Worm (Caenorhabditis elegans): ENCODE results near the gene C46F11.6.
A peak's percentile ranks its signal among the peaks of the same experiment; 100 is the strongest.

The C46F11.6 gene

ce11 chrIII:3701411-3702310, 31.4 kb upstream of the C46F11.6 start, which contains the start of the genes pdi-1 and C14B1.2 (continued):
- TF ChIP-seq set-16 (GFP tag; IDR thresholded peaks at IDR 0.05): peak; percentile 4; the same call in 1 of the 2 replicates
- peak; percentile 82 for TF ChIP-seq hlh-11 (tag; optimal IDR thresholded peaks at IDR 0.05)
- 0 out of 2 replicates have a peak, but pooled peaks have one; percentile 22 for TF ChIP-seq ceh-20 (GFP tag; IDR thresholded peaks at IDR 0.05)
- TF ChIP-seq nhr-6 (tag; optimal IDR thresholded peaks at IDR 0.05): peak; percentile 77
- TF ChIP-seq zip-2 (tag; optimal IDR thresholded peaks at IDR 0.05): no peak
- no peak for TF ChIP-seq ceh-28 (tag; optimal IDR thresholded peaks at IDR 0.05)
- peak; percentile 28 for TF ChIP-seq spr-1 (tag; optimal IDR thresholded peaks at IDR 0.05)
- TF ChIP-seq dve-1 (tag; optimal IDR thresholded peaks at IDR 0.05; ENCODE audit: insufficient read depth): peak; percentile 87
- TF ChIP-seq lin-13 (GFP tag; optimal IDR thresholded peaks at IDR 0.05): peak; percentile 59
- peak; percentile 10 for TF ChIP-seq nhr-102 (tag; optimal IDR thresholded peaks at IDR 0.05)
- TF ChIP-seq nhr-77 (tag; optimal IDR thresholded peaks at IDR 0.05): peak; percentile 35
- peak; percentile 51; the same call in 1 of the 2 replicates for TF ChIP-seq arid-1 (GFP tag; conservative IDR thresholded peaks at IDR 0.05)
- peak; percentile 34 for TF ChIP-seq rbr-2 (tag; optimal IDR thresholded peaks at IDR 0.05)
- no peak for TF ChIP-seq duxl-1 (tag; optimal IDR thresholded peaks at IDR 0.05; ENCODE audit: poor library complexity)
- TF ChIP-seq F26F4.8 (GFP tag; conservative IDR thresholded peaks at IDR 0.05): no peak
- TF ChIP-seq gei-8 (GFP tag; optimal IDR thresholded peaks at IDR 0.05): no peak
- peak; percentile 64; the same call in 1 of the 2 replicates for TF ChIP-seq nhr-41 (GFP tag; IDR thresholded peaks at IDR 0.05)
- TF ChIP-seq dmd-8 (GFP tag; IDR thresholded peaks at IDR 0.05): no peak
- peak; percentile 71 for TF ChIP-seq hlh-30 (tag; optimal IDR thresholded peaks at IDR 0.05; ENCODE audit: insufficient read depth)
- no peak for TF ChIP-seq fkh-10 (GFP tag; optimal IDR thresholded peaks at IDR 0.05)
- peak; percentile 64 for TF ChIP-seq mep-1 (tag; optimal IDR thresholded peaks at IDR 0.05)
- peak; percentile 54 for TF ChIP-seq nhr-48 (tag; optimal IDR thresholded peaks at IDR 0.05)
- peak; percentile 64 for TF ChIP-seq lin-38 (GFP tag; IDR thresholded peaks at IDR 0.05)

- peak; percentile 46 for TF ChIP-seq lin-38 (GFP tag; IDR thresholded peaks at IDR 0.05)
- TF ChIP-seq duxl-1 (tag; optimal IDR thresholded peaks at IDR 0.05; ENCODE audit: poor library complexity): peak; percentile 70
- 0 out of 2 replicates have a peak, but pooled peaks have one; percentile 22 for TF ChIP-seq Y75B8A.6 (GFP tag; IDR thresholded peaks at IDR 0.05)
- TF ChIP-seq T26A8.4 (GFP tag; IDR thresholded peaks at IDR 0.05): peak; percentile 66
- TF ChIP-seq saeg-2 (GFP tag; IDR thresholded peaks at IDR 0.05): no peak
- 0 out of 2 replicates have a peak, but pooled peaks have one; percentile 10 for TF ChIP-seq arid-1 (GFP tag; conservative IDR thresholded peaks at IDR 0.05)
These were observed 29.0 kb upstream of the C46F11.6 start, which contains the start of gene cyn-9 for ce11 chrIII:3699275-3699674. TSS of gene cyn-9 (minus strand) at chrIII:3699640.

- TF ChIP-seq egl-27 (tag; optimal IDR thresholded peaks at IDR 0.05) (no peak), nhr-28 (tag; optimal IDR thresholded peaks at IDR 0.05) (no peak), aha-1 (tag) (peak; percentile 97), fos-1 (tag; optimal IDR thresholded peaks at IDR 0.05) (no peak)
These were observed 28.1 kb upstream of the C46F11.6 start for ce11 chrIII:3698366-3698765.

DNA sequence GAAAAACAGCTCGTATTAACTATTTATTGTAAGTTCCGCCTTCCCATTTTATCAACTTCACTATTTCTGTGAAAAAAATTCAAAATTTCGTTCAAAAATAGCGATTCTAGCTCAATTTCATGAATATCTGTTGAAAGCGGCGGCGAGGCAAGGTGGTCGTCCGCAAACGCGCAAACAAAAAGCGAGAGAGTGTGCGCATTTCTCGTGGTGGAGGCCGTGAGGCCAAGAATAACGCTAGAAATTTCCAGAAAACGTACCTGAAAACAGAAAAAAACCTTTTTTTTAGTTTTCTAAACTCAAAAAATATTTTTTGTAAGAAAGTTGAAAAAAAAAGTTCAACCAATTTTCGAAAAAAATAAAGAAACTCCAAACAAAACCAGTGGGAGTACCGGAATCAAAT, 26.9 kb upstream of the C46F11.6 start:
- TF ChIP-seq hmg-1.1 (GFP tag; IDR thresholded peaks at IDR 0.05) (peak; percentile 47), lin-38 (GFP tag; IDR thresholded peaks at IDR 0.05) (peak; percentile 65)

ce11 chrIII:3695398-3695797, 25.2 kb upstream of the C46F11.6 start:
- peak; percentile 65; the same call in 1 of the 2 replicates for TF ChIP-seq mxl-2 (GFP tag; conservative IDR thresholded peaks at IDR 0.05)
- TF ChIP-seq snpc-1.2 (GFP tag; IDR thresholded peaks at IDR 0.05): peak; percentile 23; the same call in 1 of the 2 replicates
- TF ChIP-seq lin-38 (GFP tag; IDR thresholded peaks at IDR 0.05): peak; percentile 88
- TF ChIP-seq ceh-44 (GFP tag; IDR thresholded peaks at IDR 0.05): 0 out of 2 replicates have a peak, but pooled peaks have one; percentile 17
- TF ChIP-seq ctbp-1 (GFP tag; IDR thresholded peaks at IDR 0.05): peak; percentile 66; the same call in 1 of the 2 replicates
- TF ChIP-seq dmd-6 (GFP tag; IDR thresholded peaks at IDR 0.05): peak; percentile 62
- peak; percentile 73 for TF ChIP-seq tra-1 (GFP tag; IDR thresholded peaks at IDR 0.05)
- peak; percentile 64; the same call in 1 of the 2 replicates for TF ChIP-seq zfp-3 (GFP tag; conservative IDR thresholded peaks at IDR 0.05)
- 0 out of 2 replicates have a peak, but pooled peaks have one; percentile 63 for TF ChIP-seq php-3 (GFP tag; IDR thresholded peaks at IDR 0.05)
- TF ChIP-seq mdt-29 (GFP tag; IDR thresholded peaks at IDR 0.05): 0 out of 2 replicates have a peak, but pooled peaks have one; percentile 46
- peak; percentile 71 for TF ChIP-seq set-16 (GFP tag; IDR thresholded peaks at IDR 0.05)
- TF ChIP-seq Y48G9A.11 (GFP tag; IDR thresholded peaks at IDR 0.05): 0 out of 2 replicates have a peak, but pooled peaks have one; percentile 25

All from whole organism, L4 larva.